Fruit fly (Drosophila melanogaster) whole organism, larva: ENCODE data around the gene Mipp1.

Experiments used
- noc ChIP-seq: fragments of 200-800 bp; sonication (Bioruptor generic); optimal IDR thresholded peaks from 3 replicates; lab custom pipeline; 2019; ENCODE audit warnings: missing biosample characterization, mild to moderate bottlenecking, missing genetic modification characterization, moderate library complexity

Gene Mipp1

dm6 chr3L:16573234-16573633 lies at the start of gene Mipp1:
TSS of gene Mipp1 (minus strand) at chr3L:16573334.
- peak; percentile 19 for TF ChIP-seq noc (tag; lab: Kevin White, UChicago)

dm6 chr3L:16615132-16615709 lies 42.1 kb upstream of the Mipp1 start, which contains the start of gene Mo25:
TSS of gene Mo25 (minus strand) at chr3L:16615472.
- no peak for TF ChIP-seq noc (tag; lab: Kevin White, UChicago)

- TF ChIP-seq noc (tag; lab: Kevin White, UChicago), result peak; percentile 58
Measured at dm6 chr3L:16612972-16613371, 39.8 kb upstream of the Mipp1 start.

- TF ChIP-seq noc (tag; lab: Kevin White, UChicago), result peak; percentile 86
Measured at dm6 chr3L:16612152-16612551, 39.0 kb upstream of the Mipp1 start, which contains the start of gene CG4101. TSS of gene CG4101 (plus strand) at chr3L:16612486.

DNA sequence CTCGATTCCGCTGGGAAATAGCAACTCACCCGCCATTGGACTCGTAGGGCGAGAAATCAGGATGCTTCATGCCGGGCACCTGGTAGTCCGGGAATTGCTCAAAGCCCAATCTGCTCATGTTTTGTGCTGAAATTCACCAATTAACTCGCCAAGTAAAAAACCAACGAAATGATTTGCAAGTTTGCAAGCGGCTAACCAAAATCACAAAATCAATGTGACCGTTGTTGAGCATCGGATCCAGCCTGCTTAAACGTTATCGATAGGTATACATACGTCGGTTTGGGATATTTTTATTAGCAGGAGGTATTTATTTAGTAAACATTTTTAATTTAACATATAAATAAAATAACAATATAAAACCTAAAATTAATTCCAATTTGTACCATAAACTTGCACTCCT lies 37.1 kb upstream of the Mipp1 start, which contains the start of gene Prosbeta6:
TSS of gene Prosbeta6 (minus strand) at position 218 of the 400 bp plus-strand sequence.
- TF ChIP-seq noc (tag; lab: Kevin White, UChicago), result no peak

DNA sequence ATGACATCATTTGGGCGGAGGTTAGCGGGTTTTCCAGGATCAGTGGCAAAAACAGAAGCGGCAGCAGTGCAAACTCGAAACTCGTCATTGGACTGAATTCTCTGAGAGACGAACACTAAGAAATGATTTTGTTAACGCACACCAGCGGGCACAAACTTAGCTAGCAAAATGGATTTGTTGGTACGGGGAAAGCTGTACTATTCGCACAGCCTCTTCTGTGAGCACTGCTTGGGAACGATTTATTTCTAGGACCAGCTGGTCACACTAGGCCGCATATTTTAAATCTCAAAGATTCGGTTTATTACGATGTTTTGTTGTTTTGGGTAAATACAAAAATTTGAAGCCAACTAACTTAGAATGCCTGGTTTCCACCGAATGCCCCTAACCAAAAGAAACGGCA lies 36.0 kb upstream of the Mipp1 start, which contains the start of gene CG4098:
TSS of gene CG4098 (minus strand) at position 228 of the 400 bp plus-strand sequence.
- peak; percentile 54 for TF ChIP-seq noc (tag; lab: Kevin White, UChicago)

DNA sequence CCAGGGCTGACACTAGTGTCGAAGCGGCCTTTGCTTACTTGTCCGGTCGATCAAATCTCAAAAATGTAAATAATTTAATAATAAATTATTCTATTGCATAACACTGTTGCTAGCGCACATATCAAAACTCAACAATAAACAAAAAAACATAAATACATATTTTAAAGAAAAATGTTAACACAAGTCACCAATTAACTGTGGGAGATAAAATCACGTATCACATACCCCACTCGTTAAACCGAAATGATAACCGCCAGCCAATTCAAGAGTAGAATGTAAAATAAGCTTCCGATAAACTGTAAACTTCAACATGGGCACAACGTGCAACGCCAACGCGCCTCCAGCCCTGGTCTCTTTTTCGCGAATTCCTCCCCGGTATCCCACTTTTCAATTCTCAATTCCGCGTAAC lies 29.6 kb upstream of the Mipp1 start, which contains the start of gene Arts:
TSS of gene Arts (plus strand) at position 116 of the 409 bp plus-strand sequence.
- TF ChIP-seq noc (tag; lab: Kevin White, UChicago), result peak; percentile 21

DNA sequence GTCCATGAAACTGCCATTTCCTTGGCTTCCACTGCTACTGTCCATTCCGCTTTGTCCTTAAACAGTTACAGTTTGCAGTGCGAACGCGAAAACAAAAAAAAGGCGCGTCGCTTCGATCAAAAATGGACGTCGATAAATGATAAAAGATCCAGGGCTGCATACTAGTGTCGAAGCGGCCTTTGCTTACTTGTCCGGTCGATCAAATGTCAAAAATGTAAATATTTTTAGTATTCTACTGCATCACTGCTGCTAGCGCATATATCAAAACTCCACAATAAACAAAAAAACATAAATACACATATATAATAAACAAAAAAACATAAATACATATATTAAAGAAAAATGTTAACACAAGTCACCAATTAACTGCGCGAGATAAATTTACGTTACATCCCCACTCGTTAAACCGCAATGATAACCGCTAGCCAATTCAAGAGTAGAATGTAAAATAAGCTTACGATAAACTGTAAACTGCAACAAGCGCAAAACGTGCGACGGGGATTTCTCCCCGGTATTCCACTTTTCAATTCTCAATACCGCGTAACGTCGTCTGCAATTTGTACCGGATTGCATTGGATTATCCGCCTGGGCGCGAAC lies 21.9 kb upstream of the Mipp1 start, which contains the start of the genes spd-2 and Apl:
TSS of gene spd-2 (minus strand) at position 93 of the 597 bp plus-strand sequence.
TSS of gene Apl (plus strand) at position 260 of the 597 bp plus-strand sequence.
- TF ChIP-seq noc (tag; lab: Kevin White, UChicago), result no peak

DNA sequence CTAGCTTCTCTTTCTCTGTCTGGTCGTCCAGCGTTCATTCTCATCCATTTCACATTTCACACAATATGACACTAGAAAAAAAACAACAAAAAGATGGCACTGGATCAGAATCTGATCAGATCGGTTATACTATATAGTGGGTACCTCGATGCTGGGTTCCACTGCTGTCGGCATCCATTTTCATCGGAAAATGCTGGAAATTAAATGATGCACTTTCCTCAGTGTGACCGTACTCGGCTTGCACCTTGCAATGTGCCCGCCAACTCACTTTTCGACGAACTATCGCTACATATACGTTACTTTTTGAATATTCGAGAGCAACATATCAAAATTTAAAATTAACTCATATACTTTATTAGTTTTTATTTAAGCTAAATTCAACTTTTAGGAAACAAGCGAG lies 17.7 kb upstream of the Mipp1 start, which contains the start of gene tra:
TSS of gene tra (minus strand) at position 191 of the 400 bp plus-strand sequence.
- no peak for TF ChIP-seq noc (tag; lab: Kevin White, UChicago)

- TF ChIP-seq noc (tag; lab: Kevin White, UChicago), result peak; percentile 33
Measured at dm6 chr3L:16587994-16588622, 15.0 kb upstream of the Mipp1 start.

dm6 chr3L:16586989-16587388 lies 13.9 kb upstream of the Mipp1 start, which contains the start of the genes Syx8 and CG32163:
TSS of gene Syx8 (minus strand) at chr3L:16587057.
TSS of gene CG32163 (plus strand) at chr3L:16587157.
- TF ChIP-seq noc (tag; lab: Kevin White, UChicago), result peak; percentile 22

DNA sequence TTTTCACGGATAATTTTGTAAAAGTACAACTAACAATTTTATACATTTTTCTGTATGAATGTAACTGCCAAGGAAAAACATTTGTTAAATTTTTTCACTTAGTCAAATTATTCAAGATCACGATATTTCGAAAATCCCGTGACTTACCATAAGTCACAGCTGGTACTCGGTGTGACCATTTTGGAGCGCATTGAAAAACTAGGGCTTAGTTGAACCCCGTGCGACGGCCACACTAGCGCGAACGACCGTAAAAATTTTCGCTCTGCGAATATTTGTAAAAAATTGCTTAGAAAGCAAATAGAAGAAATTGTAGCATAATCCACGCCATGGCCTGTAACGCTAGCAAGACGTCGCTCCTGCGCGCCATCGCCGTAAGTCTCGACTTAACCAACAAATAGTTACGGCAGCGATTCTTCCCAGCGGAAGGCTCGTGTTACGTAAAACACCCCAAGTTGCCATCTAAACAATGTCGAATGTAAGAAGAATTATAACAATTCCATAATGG lies 11.0 kb upstream of the Mipp1 start, which contains the start of gene UQCR-C2:
TSS of gene UQCR-C2 (plus strand) at position 51 of the 505 bp plus-strand sequence.
- TF ChIP-seq noc (tag; lab: Kevin White, UChicago), result peak; percentile 0

DNA sequence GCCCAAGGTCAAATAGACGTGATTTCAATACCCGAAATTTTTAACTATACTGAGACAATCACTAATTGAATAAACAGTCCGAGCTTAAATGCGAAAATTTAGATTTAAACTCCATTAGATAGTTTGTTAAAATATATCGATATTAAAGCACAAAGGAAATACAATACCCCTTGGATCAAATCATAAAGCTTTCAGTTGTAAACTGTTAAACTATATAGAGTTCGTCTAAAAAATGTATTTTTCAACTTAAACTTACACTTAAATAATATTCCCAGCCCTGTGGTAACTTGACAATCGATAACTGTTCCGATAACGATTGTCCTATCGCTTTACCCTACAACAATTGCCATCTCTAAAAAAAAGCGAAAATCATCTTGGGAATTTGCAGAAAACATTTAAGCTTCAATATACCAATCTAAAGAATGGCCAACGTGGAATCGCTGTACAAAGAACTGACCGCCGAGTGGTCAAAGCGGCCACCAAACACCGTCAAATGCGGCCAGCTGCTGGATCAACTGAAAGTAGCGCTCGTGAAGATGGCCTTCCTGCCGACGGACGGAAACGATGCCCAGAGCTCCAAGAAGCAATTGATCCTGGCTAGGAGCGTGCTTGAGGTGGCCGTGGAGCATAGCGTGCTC lies 9.7 kb upstream of the Mipp1 start, which contains the start of gene Rpn12:
TSS of gene Rpn12 (plus strand) at position 351 of the 638 bp plus-strand sequence.
- TF ChIP-seq noc (tag; lab: Kevin White, UChicago), result peak; percentile 44

DNA sequence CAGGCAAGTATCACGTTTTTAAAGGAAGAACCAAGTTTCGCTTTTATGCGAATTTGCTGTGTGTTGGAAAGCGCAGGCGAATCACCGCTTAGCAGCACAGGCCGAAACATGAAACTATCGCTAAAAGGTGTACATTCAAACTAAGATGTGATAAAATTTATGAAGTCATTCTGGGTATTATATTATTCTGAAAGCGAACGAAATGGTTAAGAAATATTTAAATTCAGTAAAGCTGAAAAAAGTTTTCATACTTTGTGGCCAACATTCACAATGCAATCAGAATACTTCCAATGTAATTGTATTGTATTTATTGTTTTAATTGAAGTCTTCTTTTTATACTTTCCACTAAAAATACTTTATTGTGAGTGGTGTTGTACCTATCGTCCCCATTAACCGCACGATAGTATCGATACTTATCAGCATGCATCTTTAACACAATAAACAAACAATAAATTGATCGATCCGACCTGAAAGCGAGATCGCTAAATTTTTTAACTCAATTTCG lies 8.1 kb upstream of the Mipp1 start, which contains the start of gene Smn:
TSS of gene Smn (minus strand) at position 347 of the 505 bp plus-strand sequence.
- TF ChIP-seq noc (tag; lab: Kevin White, UChicago), result peak; percentile 64

DNA sequence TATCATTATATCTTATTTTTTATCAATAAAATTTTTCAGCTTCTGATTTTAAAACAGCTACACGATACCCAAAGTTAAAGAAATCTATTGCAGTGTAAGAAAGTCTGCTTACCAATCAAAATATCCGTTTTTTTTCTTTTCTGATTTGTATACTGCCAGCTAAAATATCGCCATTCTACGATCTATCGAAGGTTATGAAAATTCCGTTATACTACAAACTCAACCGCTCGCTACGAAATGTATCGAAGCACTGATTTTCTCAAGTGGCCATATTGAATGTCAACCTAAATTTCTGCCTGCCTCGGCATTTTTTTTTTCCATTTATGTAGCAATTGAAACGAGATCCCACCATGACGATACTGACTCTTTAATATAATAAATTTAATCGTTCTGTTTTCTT lies 6.9 kb upstream of the Mipp1 start, which contains the start of gene nxf2:
TSS of gene nxf2 (minus strand) at position 258 of the 400 bp plus-strand sequence.
- no peak for TF ChIP-seq noc (tag; lab: Kevin White, UChicago)
